Fruit fly (Drosophila melanogaster) whole organism, embryonic: ENCODE results near the gene Grip75.

ENCODE experiments used
- CG10979 ChIP-seq: fragments of 200-800 bp; sonication (Bioruptor generic); optimal IDR thresholded peaks from 2 replicates; lab custom pipeline; 2018; ENCODE audit warnings: missing biosample characterization, mild to moderate bottlenecking, missing genetic modification characterization, moderate library complexity
- CG17829 ChIP-seq: fragments of 200-800 bp; optimal IDR thresholded peaks from 2 replicates; lab custom pipeline; 2019; ENCODE audit warnings: missing biosample characterization, mild to moderate bottlenecking, missing genetic modification characterization, moderate library complexity
- CG3281 ChIP-seq: fragments of 200-800 bp; sonication (Bioruptor generic); optimal IDR thresholded peaks from 3 replicates; lab custom pipeline; 2017; ENCODE audit warnings: missing biosample characterization, mild to moderate bottlenecking, missing genetic modification characterization
- CG34224 ChIP-seq: fragments of 200-800 bp; sonication (Bioruptor generic); IDR thresholded peaks from 3 replicates; pipeline ENCODE4 v1.3.6; 2022; ENCODE audit warnings: missing biosample characterization, missing genetic modification characterization; ENCODE audit not compliant: partially characterized antibody
- CG3838 ChIP-seq: fragments of 200-800 bp; sonication (Bioruptor generic); optimal IDR thresholded peaks from 3 replicates; lab custom pipeline; 2016; ENCODE audit warnings: missing biosample characterization, missing genetic modification characterization
- CG4820 ChIP-seq: fragments of 200-800 bp; sonication (Bioruptor generic); optimal IDR thresholded peaks from 3 replicates; lab custom pipeline; 2016; ENCODE audit warnings: missing biosample characterization, missing genetic modification characterization
- HLH4C ChIP-seq: fragments of 200-800 bp; sonication (Bioruptor generic); IDR thresholded peaks from 3 replicates; pipeline ENCODE4 v1.3.6; 2022; ENCODE audit warnings: missing biosample characterization, missing genetic modification characterization; ENCODE audit not compliant: partially characterized antibody
- chif ChIP-seq, 2 experiments: fragments of 200-800 bp; sonication (Bioruptor generic); optimal IDR thresholded peaks; 3 replicates each; lab custom pipeline; 2016; ENCODE audit warnings: missing biosample characterization in 2 of 2, missing genetic modification characterization in 2 of 2
- fu2 ChIP-seq: fragments of 200-800 bp; sonication (Bioruptor generic); optimal IDR thresholded peaks from 2 replicates; lab custom pipeline; 2016; ENCODE audit warnings: missing biosample characterization, missing genetic modification characterization
- ham ChIP-seq: fragments of 200-800 bp; sonication (Bioruptor generic); IDR thresholded peaks from 2 replicates; pipeline ENCODE4 v1.3.6; 2022; ENCODE audit warnings: missing biosample characterization, missing genetic modification characterization
- lov ChIP-seq, 2 experiments: fragments of 200-800 bp in 1 of 2; fragments of >200 bp in 1 of 2; sonication (Bioruptor generic) in 1 of 2; IDR thresholded peaks in 1 of 2; optimal IDR thresholded peaks in 1 of 2; 2 replicates in 1 of 2; 3 replicates in 1 of 2; pipeline versions ENCODE4 v1.3.6 to Lab custom; 2017 to 2022; ENCODE audit warnings: missing biosample characterization in 1 of 2, missing genetic modification characterization in 1 of 2
- oc ChIP-seq: fragments of 200-800 bp; sonication (Bioruptor generic); optimal IDR thresholded peaks from 2 replicates; lab custom pipeline; 2018; ENCODE audit warnings: missing biosample characterization, mild to moderate bottlenecking, missing genetic modification characterization, moderate library complexity
- unpg ChIP-seq: fragments of 200-800 bp; sonication (Bioruptor generic); optimal IDR thresholded peaks from 3 replicates; lab custom pipeline; 2018; ENCODE audit warnings: missing biosample characterization, mild to moderate bottlenecking, missing genetic modification characterization, moderate library complexity
- vnd ChIP-seq: fragments of 200-800 bp; sonication (Bioruptor generic); IDR thresholded peaks from 3 replicates; pipeline ENCODE4 v1.3.6; 2022; ENCODE audit warnings: missing biosample characterization, missing genetic modification characterization; ENCODE audit not compliant: partially characterized antibody

dm6 chr2L:10479859-10480258, 3.2 kb upstream of the Grip75 start:
- TF ChIP-seq unpg (GFP tag; lab: Kevin White, UChicago) = no peak
- TF ChIP-seq oc (tag; lab: Kevin White, UChicago) = no peak
- no peak for TF ChIP-seq CG3281
- TF ChIP-seq CG10979 (tag; lab: Kevin White, UChicago) = no peak
- TF ChIP-seq CG17829 (tag; lab: Kevin White, UChicago) = no peak
- TF ChIP-seq ham = no peak
- TF ChIP-seq vnd (GFP tag; lab: Robert Waterston, UW) = no peak
- TF ChIP-seq lov (optimal IDR thresholded peaks at IDR 0.05; lab: Kevin White, UChicago) = no peak
- TF ChIP-seq lov (GFP tag; IDR thresholded peaks at IDR 0.05; lab: Robert Waterston, UW) = no peak
- no peak for TF ChIP-seq CG4820
- no peak for TF ChIP-seq CG3838 (GFP tag; lab: Kevin White, UChicago)
- TF ChIP-seq fu2 = no peak
- TF ChIP-seq CG34224 (GFP tag; lab: Robert Waterston, UW) = peak; percentile 46
- no peak for TF ChIP-seq chif (GFP tag; optimal IDR thresholded peaks at IDR 0.05; lab: Kevin White, UChicago)
- TF ChIP-seq HLH4C (GFP tag; lab: Robert Waterston, UW) = peak; percentile 21; the same call in 1 of the 3 replicates
